Worm (Caenorhabditis elegans): Measurements from ENCODE around the gene papl-1.

DNA sequence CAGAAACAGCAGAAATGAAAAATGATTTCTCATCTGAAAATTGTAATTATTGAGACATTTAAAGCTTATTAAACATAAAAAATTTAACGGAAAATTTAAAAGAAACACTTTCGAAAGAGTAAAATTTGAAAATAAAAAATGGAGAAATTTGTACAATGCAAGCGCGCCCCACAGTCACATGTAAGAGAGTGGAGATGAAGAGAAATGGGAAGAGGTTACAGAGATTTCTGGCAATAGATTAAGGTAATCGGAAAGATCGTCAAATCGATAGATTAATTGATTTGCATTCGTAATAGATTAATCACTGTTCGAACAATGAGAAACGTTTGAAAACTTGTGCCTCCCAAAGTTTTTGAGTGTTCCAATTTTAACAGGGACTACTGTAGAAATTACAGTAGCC is 12.1 kb downstream of the papl-1 start, which contains the start of gene C15C8.4:
- TF ChIP-seq aly-2 (tag; optimal IDR thresholded peaks at IDR 0.05) = no peak
- no peak for TF ChIP-seq elt-3 (tag; optimal IDR thresholded peaks at IDR 0.05)
- no peak for TF ChIP-seq skn-1 (tag; optimal IDR thresholded peaks at IDR 0.05)
- TF ChIP-seq lsy-2 (tag; optimal IDR thresholded peaks at IDR 0.05) = no peak
- TF ChIP-seq R02D3.7 (tag; optimal IDR thresholded peaks at IDR 0.05) = no peak
- TF ChIP-seq lin-13 (GFP tag; optimal IDR thresholded peaks at IDR 0.05) = no peak
- no peak for TF ChIP-seq unc-39 (tag; optimal IDR thresholded peaks at IDR 0.05)
- no peak for TF ChIP-seq unc-55 (GFP tag; optimal IDR thresholded peaks at IDR 0.05)
- TF ChIP-seq egl-27 (tag; optimal IDR thresholded peaks at IDR 0.05) = no peak
- no peak for TF ChIP-seq nhr-10 (tag; optimal IDR thresholded peaks at IDR 0.05)
- no peak for TF ChIP-seq ama-1 (optimal IDR thresholded peaks at IDR 0.05)
- TF ChIP-seq zag-1 (tag; optimal IDR thresholded peaks at IDR 0.05) = no peak
